Worm (Caenorhabditis elegans) whole organism, late embryonic: ENCODE data around the gene citk-1.

ENCODE experiments used
- ceh-14 ChIP-seq: sonication (generic microtip); optimal IDR thresholded peaks from 2 replicates; lab custom pipeline; 2016; ENCODE audit warnings: missing genotype, missing genetic modification characterization, missing compliant biosample characterization
- ceh-22 ChIP-seq: sonication (generic microtip); optimal IDR thresholded peaks from 2 replicates; lab custom pipeline; 2017; ENCODE audit warnings: missing biosample characterization, missing genetic modification characterization
- dmd-4 ChIP-seq: sonication (generic microtip); optimal IDR thresholded peaks from 2 replicates; lab custom pipeline; 2016; ENCODE audit warnings: borderline replicate concordance, missing genetic modification characterization, missing compliant biosample characterization
- fkh-10 ChIP-seq: fragments of 150-350 bp; optimal IDR thresholded peaks from 2 replicates; lab custom pipeline; 2014; ENCODE audit warnings: missing biosample characterization, missing genetic modification reagents, missing genetic modification characterization
- nhr-11 ChIP-seq: fragments of 150-350 bp; optimal IDR thresholded peaks from 2 replicates; lab custom pipeline; 2014; ENCODE audit warnings: missing biosample characterization, missing genetic modification characterization
- pat-9 ChIP-seq: fragments of 200-800 bp; sonication (Bioruptor generic); optimal IDR thresholded peaks from 2 replicates; lab custom pipeline; 2018; ENCODE audit warnings: mild to moderate bottlenecking, missing genetic modification characterization, moderate library complexity, missing compliant biosample characterization
- pqm-1 ChIP-seq: sonication (generic microtip); optimal IDR thresholded peaks from 2 replicates; lab custom pipeline; 2016; ENCODE audit warnings: missing genetic modification characterization, missing compliant biosample characterization
- rnt-1 ChIP-seq: sonication (generic microtip); optimal IDR thresholded peaks from 2 replicates; lab custom pipeline; 2016; ENCODE audit warnings: missing genetic modification characterization, missing compliant biosample characterization

DNA sequence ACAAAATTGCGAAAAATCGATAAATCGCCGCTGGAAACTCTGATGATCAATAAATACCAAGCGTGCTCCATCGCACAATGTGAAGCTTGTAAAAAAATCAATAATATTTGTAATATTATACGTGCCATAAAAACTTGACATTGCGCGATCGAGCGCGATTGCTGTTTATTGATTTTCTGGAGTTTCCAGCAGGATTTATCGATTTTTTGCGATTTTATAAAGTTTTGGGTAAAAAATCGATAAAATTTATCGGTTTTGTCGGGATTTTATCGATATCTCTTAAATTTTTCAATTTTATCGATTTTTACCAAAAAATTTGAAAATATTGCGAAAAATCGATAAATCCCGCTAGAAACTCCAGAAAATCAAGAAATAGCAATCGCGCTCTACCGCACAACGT lies 8.9 kb upstream of the citk-1 start:
- no peak for TF ChIP-seq pqm-1 (tag; lab: Kevin White, UChicago)
- TF ChIP-seq ceh-14 (tag; lab: Kevin White, UChicago) = no peak
- no peak for TF ChIP-seq pat-9
- TF ChIP-seq ceh-22 = no peak
- no peak for TF ChIP-seq rnt-1 (tag; lab: Kevin White, UChicago)
- TF ChIP-seq dmd-4 = no peak
- TF ChIP-seq fkh-10 (GFP tag; lab: Kevin White, UChicago) = no peak
- no peak for TF ChIP-seq nhr-11
